Fruit fly (Drosophila melanogaster) whole organism, adult: ENCODE measurements around the gene CG11666.

Experiments
- CG11617 ChIP-seq: fragments of 200-800 bp; sonication (Bioruptor generic); optimal IDR thresholded peaks from 2 replicates; lab custom pipeline; 2017; ENCODE audit warnings: mild to moderate bottlenecking, missing biosample characterization, missing genetic modification reagents, missing genetic modification characterization
- CG12768 ChIP-seq: fragments of 200-800 bp; sonication (Bioruptor generic); optimal IDR thresholded peaks from 2 replicates; lab custom pipeline; 2017; ENCODE audit warnings: missing biosample characterization, missing genetic modification characterization, mild to moderate bottlenecking, moderate library complexity, missing genetic modification reagents
- CG14711 ChIP-seq: fragments of 200-800 bp; sonication (Bioruptor generic); optimal IDR thresholded peaks from 2 replicates; lab custom pipeline; 2018; ENCODE audit warnings: missing biosample characterization, mild to moderate bottlenecking, missing genetic modification characterization, moderate library complexity
- CG1620 ChIP-seq: fragments of 200-800 bp; sonication (Bioruptor generic); optimal IDR thresholded peaks from 2 replicates; lab custom pipeline; 2016; ENCODE audit warnings: missing biosample characterization, missing genetic modification characterization
- CG33017 ChIP-seq: fragments of 200-800 bp; sonication (Bioruptor generic); optimal IDR thresholded peaks from 2 replicates; lab custom pipeline; 2018; ENCODE audit warnings: missing biosample characterization, mild to moderate bottlenecking, missing genetic modification characterization, moderate library complexity
- CG5204 ChIP-seq: fragments of 200-800 bp; sonication (Bioruptor generic); optimal IDR thresholded peaks from 2 replicates; lab custom pipeline; 2016; ENCODE audit warnings: missing biosample characterization, missing genetic modification characterization
- CG7045 ChIP-seq: fragments of 200-800 bp; sonication (Bioruptor generic); optimal IDR thresholded peaks from 2 replicates; lab custom pipeline; 2017; ENCODE audit warnings: missing biosample characterization, mild to moderate bottlenecking, missing genetic modification characterization
- CG7101 ChIP-seq: fragments of 200-800 bp; sonication (Bioruptor generic); optimal IDR thresholded peaks from 2 replicates; lab custom pipeline; 2018; ENCODE audit warnings: missing biosample characterization, mild to moderate bottlenecking, missing genetic modification characterization, moderate library complexity
- Clk ChIP-seq: fragments of 200-800 bp; sonication (Bioruptor generic); optimal IDR thresholded peaks from 2 replicates; lab custom pipeline; 2017; ENCODE audit warnings: missing biosample characterization, missing genetic modification characterization
- Crg-1 ChIP-seq: fragments of 200-800 bp; sonication (Bioruptor generic); optimal IDR thresholded peaks from 2 replicates; lab custom pipeline; 2016; ENCODE audit warnings: missing biosample characterization, missing genetic modification characterization
- Hr96 ChIP-seq: fragments of 200-800 bp; sonication (Bioruptor generic); optimal IDR thresholded peaks from 2 replicates; lab custom pipeline; 2016; ENCODE audit warnings: missing biosample characterization, missing genetic modification characterization
- Mnt ChIP-seq: fragments of 200-800 bp; sonication (Bioruptor generic); optimal IDR thresholded peaks from 2 replicates; lab custom pipeline; 2016; ENCODE audit warnings: missing biosample characterization, mild to moderate bottlenecking, missing genetic modification characterization
- bab1 ChIP-seq: fragments of 200-800 bp; sonication (Bioruptor generic); optimal IDR thresholded peaks from 3 replicates; lab custom pipeline; 2019; ENCODE audit warnings: missing biosample characterization, mild to moderate bottlenecking, missing genetic modification characterization, moderate library complexity
- cic ChIP-seq: fragments of 200-800 bp; sonication (Bioruptor generic); optimal IDR thresholded peaks from 2 replicates; lab custom pipeline; 2017; ENCODE audit warnings: missing biosample characterization, mild to moderate bottlenecking, missing genetic modification characterization, moderate library complexity
- cnc ChIP-seq, 2 experiments: fragments of >200 bp; optimal IDR thresholded peaks; 2 replicates each; lab custom pipeline; 2017
- kay ChIP-seq: fragments of 200-800 bp; sonication (Bioruptor generic); peaks from one replicate; lab custom pipeline; 2016; ENCODE audit warnings: missing biosample characterization, missing genetic modification characterization, borderline replicate concordance
- ovo ChIP-seq: fragments of 200-800 bp; sonication (Bioruptor generic); optimal IDR thresholded peaks from 2 replicates; lab custom pipeline; 2016; ENCODE audit warnings: missing biosample characterization, missing genetic modification characterization
- pad ChIP-seq: fragments of 200-800 bp; sonication (Bioruptor generic); optimal IDR thresholded peaks from 3 replicates; lab custom pipeline; 2017; ENCODE audit warnings: missing biosample characterization, missing genetic modification characterization, mild to moderate bottlenecking, moderate library complexity, missing genetic modification reagents
- tj ChIP-seq: fragments of 200-800 bp; sonication (Bioruptor generic); optimal IDR thresholded peaks from 3 replicates; lab custom pipeline; 2017; ENCODE audit warnings: missing biosample characterization, mild to moderate bottlenecking, missing genetic modification characterization, moderate library complexity
- toe ChIP-seq: fragments of 200-800 bp; sonication (Bioruptor generic); optimal IDR thresholded peaks from 2 replicates; lab custom pipeline; 2016; ENCODE audit warnings: missing biosample characterization, missing genetic modification characterization

The CG11666 gene

dm6 chrX:20984386-20984785, at the start of gene CG11666:
Gene CG11666 (plus strand): TSS chrX:20984686.
- TF ChIP-seq CG11617 (no peak), CG14711 (no peak), Crg-1 (GFP tag; lab: Kevin White, UChicago) (no peak), CG7045 (GFP tag; lab: Kevin White, UChicago) (no peak), toe (GFP tag; lab: Kevin White, UChicago) (no peak), CG33017 (tag; lab: Kevin White, UChicago) (no peak), CG7101 (tag; lab: Kevin White, UChicago) (no peak), tj (GFP tag; lab: Kevin White, UChicago) (no peak), pad (GFP tag; lab: Kevin White, UChicago) (no peak), bab1 (GFP tag; lab: Kevin White, UChicago) (no peak), cic (GFP tag; lab: Kevin White, UChicago) (no peak), cnc (optimal IDR thresholded peaks at IDR 0.05; lab: Kevin White, UChicago) (no peak), CG5204 (no peak), Mnt (no peak)

- TF ChIP-seq Clk (GFP tag; lab: Kevin White, UChicago): no peak
- TF ChIP-seq CG12768 (GFP tag; lab: Kevin White, UChicago): no peak
- no peak for TF ChIP-seq CG1620 (GFP tag; lab: Kevin White, UChicago)
- TF ChIP-seq CG5204: no peak
- TF ChIP-seq ovo (GFP tag; lab: Kevin White, UChicago): no peak
- TF ChIP-seq kay: no peak
- no peak for TF ChIP-seq toe (GFP tag; lab: Kevin White, UChicago)
- no peak for TF ChIP-seq pad (GFP tag; lab: Kevin White, UChicago)
Measured at dm6 chrX:20948268-20948667, 36.2 kb upstream of the CG11666 start.

- TF ChIP-seq Crg-1 (GFP tag; lab: Kevin White, UChicago) (no peak), Clk (GFP tag; lab: Kevin White, UChicago) (no peak), CG12768 (GFP tag; lab: Kevin White, UChicago) (no peak), bab1 (GFP tag; lab: Kevin White, UChicago) (no peak), cic (GFP tag; lab: Kevin White, UChicago) (no peak), Hr96 (GFP tag; lab: Kevin White, UChicago) (no peak), CG14711 (no peak)
Measured at dm6 chrX:20963405-20963804, 21.1 kb upstream of the CG11666 start, which contains the start of gene Ser6. Gene Ser6 (minus strand): TSS chrX:20963505.

dm6 chrX:20965369-20966040, 19.0 kb upstream of the CG11666 start, which contains the start of gene CG1304:
Gene CG1304 (minus strand): TSS chrX:20965419.
- no peak for TF ChIP-seq cic (GFP tag; lab: Kevin White, UChicago)
- no peak for TF ChIP-seq Mnt
- TF ChIP-seq bab1 (GFP tag; lab: Kevin White, UChicago): no peak
- no peak for TF ChIP-seq CG14711
- TF ChIP-seq CG11617: no peak
- TF ChIP-seq cnc (optimal IDR thresholded peaks at IDR 0.05; lab: Kevin White, UChicago): no peak
- no peak for TF ChIP-seq CG7101 (tag; lab: Kevin White, UChicago)
- TF ChIP-seq CG7045 (GFP tag; lab: Kevin White, UChicago): no peak
- no peak for TF ChIP-seq CG5204
- TF ChIP-seq ovo (GFP tag; lab: Kevin White, UChicago): no peak
- no peak for TF ChIP-seq toe (GFP tag; lab: Kevin White, UChicago)
- no peak for TF ChIP-seq CG33017 (tag; lab: Kevin White, UChicago)
- TF ChIP-seq CG1620 (GFP tag; lab: Kevin White, UChicago): no peak
- TF ChIP-seq CG12768 (GFP tag; lab: Kevin White, UChicago): no peak
- no peak for TF ChIP-seq Hr96 (GFP tag; lab: Kevin White, UChicago)
- no peak for TF ChIP-seq tj (GFP tag; lab: Kevin White, UChicago)
- TF ChIP-seq Crg-1 (GFP tag; lab: Kevin White, UChicago): no peak
- TF ChIP-seq pad (GFP tag; lab: Kevin White, UChicago): no peak
- no peak for TF ChIP-seq Clk (GFP tag; lab: Kevin White, UChicago)
- TF ChIP-seq kay: no peak

dm6 chrX:20977986-20978385, 6.5 kb upstream of the CG11666 start, which contains the start of gene CG44426:
Gene CG44426 (plus strand): TSS chrX:20978286.
- TF ChIP-seq toe (GFP tag; lab: Kevin White, UChicago) (no peak), CG12768 (GFP tag; lab: Kevin White, UChicago) (no peak), CG14711 (no peak), Clk (GFP tag; lab: Kevin White, UChicago) (no peak)

- TF ChIP-seq cnc (optimal IDR thresholded peaks at IDR 0.05; lab: Kevin White, UChicago) (no peak), CG7045 (GFP tag; lab: Kevin White, UChicago) (peak; percentile 50), toe (GFP tag; lab: Kevin White, UChicago) (peak; percentile 20), CG5204 (peak; percentile 28)
Measured at dm6 chrX:21010541-21010940, 26.1 kb downstream of the CG11666 start.

dm6 chrX:21017568-21017967, 33.1 kb downstream of the CG11666 start:
- TF ChIP-seq Mnt (no peak), kay (no peak), pad (GFP tag; lab: Kevin White, UChicago) (no peak)
